Worm (Caenorhabditis elegans) whole organism, L4/young adult: ENCODE data around the gene col-140.

Experiments
- W03F9.2 ChIP-seq: fragments of 150-350 bp; optimal IDR thresholded peaks from 2 replicates; lab custom pipeline; 2014; ENCODE audit warnings: missing biosample characterization, missing genetic modification characterization
- dao-5 ChIP-seq: sonication (generic microtip); optimal IDR thresholded peaks from 2 replicates; lab custom pipeline; 2016; ENCODE audit warnings: missing genotype, missing genetic modification characterization, moderate library complexity, missing compliant biosample characterization
- him-1 ChIP-seq: sonication (generic microtip); optimal IDR thresholded peaks from 2 replicates; lab custom pipeline; 2016; ENCODE audit warnings: missing genotype, missing genetic modification reagents, missing genetic modification characterization, missing compliant biosample characterization

Gene col-140

DNA sequence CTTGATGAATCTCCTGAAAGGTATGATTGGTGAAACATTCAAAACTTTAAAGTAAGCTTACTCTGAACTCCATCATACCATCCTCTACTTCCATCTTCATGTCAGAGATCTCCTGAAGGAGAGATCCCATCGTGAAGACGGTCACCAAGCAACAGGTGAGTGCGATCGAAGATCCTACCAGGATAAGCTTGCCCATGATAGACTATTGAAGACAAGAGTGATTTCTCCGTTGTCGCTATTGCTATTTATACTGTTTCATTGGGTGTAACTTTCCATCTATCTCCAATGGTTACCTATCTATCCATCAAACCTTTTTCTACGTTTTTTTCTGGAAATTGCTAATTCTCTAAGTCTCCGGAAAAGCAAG is at the start of gene col-140:
Gene col-140 (minus strand): TSS at position 219 of the 367 bp plus-strand sequence.
- no peak for TF ChIP-seq W03F9.2 (tag; lab: Kevin White, UChicago)
- no peak for TF ChIP-seq dao-5
- no peak for TF ChIP-seq him-1 (tag; lab: Kevin White, UChicago)

DNA sequence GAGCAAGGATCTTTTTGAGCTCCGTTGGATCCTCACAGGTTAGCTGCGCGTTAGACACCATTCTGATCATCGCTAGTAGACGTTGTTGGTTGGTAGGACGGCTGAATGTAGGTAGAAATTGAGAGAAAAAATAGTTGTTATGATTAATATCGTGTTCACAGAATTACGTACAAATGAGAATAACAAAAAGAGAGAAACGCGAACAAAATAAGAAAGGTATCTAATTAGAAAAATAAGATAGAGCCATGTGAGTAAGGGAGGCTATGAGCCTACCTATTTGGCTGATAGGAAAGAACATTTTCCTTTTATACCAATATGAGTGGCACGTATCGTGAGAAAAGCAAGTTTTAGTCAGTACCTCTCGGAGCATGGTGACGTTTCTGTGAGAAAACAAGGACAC is 47.1 kb upstream of the col-140 start, which contains the start of gene C04E6.8:
Gene C04E6.8 (minus strand): TSS at position 101 of the 400 bp plus-strand sequence.
- TF ChIP-seq him-1 (tag; lab: Kevin White, UChicago) (no peak), W03F9.2 (tag; lab: Kevin White, UChicago) (no peak), dao-5 (no peak)

ce11 chrV:5882429-5882828 is 45.8 kb upstream of the col-140 start:
- TF ChIP-seq him-1 (tag; lab: Kevin White, UChicago) = no peak
- TF ChIP-seq W03F9.2 (tag; lab: Kevin White, UChicago) = no peak

ce11 chrV:5880064-5880463 is 43.4 kb upstream of the col-140 start, which contains the start of gene C02G6.3:
Gene C02G6.3 (plus strand): TSS chrV:5880364.
- TF ChIP-seq dao-5 (no peak), W03F9.2 (tag; lab: Kevin White, UChicago) (no peak), him-1 (tag; lab: Kevin White, UChicago) (no peak)

ce11 chrV:5876966-5877365 is 40.3 kb upstream of the col-140 start:
- TF ChIP-seq W03F9.2 (tag; lab: Kevin White, UChicago) (no peak), dao-5 (no peak), him-1 (tag; lab: Kevin White, UChicago) (no peak)

DNA sequence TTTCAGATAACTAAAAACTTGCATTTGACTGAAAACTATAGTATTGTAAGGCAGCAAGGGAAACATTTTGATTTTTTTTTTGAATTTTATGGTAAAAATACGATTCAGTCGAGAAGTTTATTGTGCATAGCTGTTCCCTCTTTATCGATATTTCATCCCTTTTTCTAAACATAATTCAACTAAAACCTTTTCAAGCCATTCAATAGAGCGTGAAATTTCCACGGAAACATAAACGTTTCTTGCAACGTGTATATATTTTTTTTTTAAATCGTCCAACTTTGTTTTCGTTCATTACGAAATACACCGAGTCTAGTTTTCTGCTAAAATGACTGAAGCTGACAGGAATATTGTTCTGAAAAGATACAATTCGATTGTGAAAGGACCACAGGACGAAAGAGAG is 35.1 kb upstream of the col-140 start, which contains the start of gene C02G6.2:
Gene C02G6.2 (plus strand): TSS at position 301 of the 400 bp plus-strand sequence.
- no peak for TF ChIP-seq dao-5
- no peak for TF ChIP-seq W03F9.2 (tag; lab: Kevin White, UChicago)
- no peak for TF ChIP-seq him-1 (tag; lab: Kevin White, UChicago)

ce11 chrV:5869227-5869626 is 32.6 kb upstream of the col-140 start, which contains the start of gene F26F12.4:
Gene F26F12.4 (minus strand): TSS chrV:5869327.
- TF ChIP-seq dao-5 = no peak
- no peak for TF ChIP-seq him-1 (tag; lab: Kevin White, UChicago)
- no peak for TF ChIP-seq W03F9.2 (tag; lab: Kevin White, UChicago)

ce11 chrV:5865085-5865484 is 28.5 kb upstream of the col-140 start, which contains the start of gene F26F12.5:
Gene F26F12.5 (minus strand): TSS chrV:5865185.
- TF ChIP-seq him-1 (tag; lab: Kevin White, UChicago) (no peak), W03F9.2 (tag; lab: Kevin White, UChicago) (no peak), dao-5 (no peak)

DNA sequence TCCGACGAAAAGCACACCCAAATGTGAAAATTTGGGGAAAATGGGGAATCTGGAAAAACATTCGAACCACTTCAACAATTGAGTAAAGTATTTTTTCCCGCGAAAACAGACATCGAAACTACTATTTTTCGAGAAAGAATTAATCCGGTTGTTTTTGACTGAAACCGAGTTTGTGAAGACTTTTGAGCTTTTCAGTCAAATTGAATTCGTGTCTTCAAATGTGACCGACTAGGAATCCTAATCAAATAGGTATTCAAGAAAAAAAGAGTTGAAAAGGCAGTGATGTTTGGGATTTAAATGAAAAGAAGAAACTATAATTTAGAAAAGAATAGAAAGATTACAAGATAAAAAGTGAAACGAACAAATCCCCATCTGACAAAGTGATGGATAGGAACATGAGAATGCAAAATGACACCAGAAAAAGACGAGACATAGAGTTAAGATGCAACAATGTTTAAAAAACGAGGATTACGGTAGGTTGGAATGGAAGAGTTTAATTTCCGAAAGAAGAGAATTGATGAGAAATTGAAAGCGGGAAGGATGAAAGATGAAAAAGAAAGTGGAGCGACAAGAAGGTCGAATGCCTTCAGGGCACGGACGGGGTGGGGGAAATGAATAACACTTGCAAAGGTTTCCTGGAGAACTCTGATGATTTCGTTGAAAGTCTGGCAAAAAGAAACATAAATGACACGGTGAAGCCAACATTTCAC is 26.0 kb upstream of the col-140 start, which contains the start of gene F26F12.8:
Gene F26F12.8 (minus strand): TSS at position 51 of the 710 bp plus-strand sequence.
- no peak for TF ChIP-seq him-1 (tag; lab: Kevin White, UChicago)
- TF ChIP-seq dao-5 = no peak
- no peak for TF ChIP-seq W03F9.2 (tag; lab: Kevin White, UChicago)

ce11 chrV:5852084-5852483 is 15.4 kb upstream of the col-140 start:
- TF ChIP-seq him-1 (tag; lab: Kevin White, UChicago) (no peak), W03F9.2 (tag; lab: Kevin White, UChicago) (no peak), dao-5 (no peak)

ce11 chrV:5851631-5852030 is 15.0 kb upstream of the col-140 start:
- no peak for TF ChIP-seq him-1 (tag; lab: Kevin White, UChicago)

ce11 chrV:5850671-5851070 is 14.0 kb upstream of the col-140 start:
- TF ChIP-seq him-1 (tag; lab: Kevin White, UChicago) (no peak), dao-5 (no peak), W03F9.2 (tag; lab: Kevin White, UChicago) (no peak)

DNA sequence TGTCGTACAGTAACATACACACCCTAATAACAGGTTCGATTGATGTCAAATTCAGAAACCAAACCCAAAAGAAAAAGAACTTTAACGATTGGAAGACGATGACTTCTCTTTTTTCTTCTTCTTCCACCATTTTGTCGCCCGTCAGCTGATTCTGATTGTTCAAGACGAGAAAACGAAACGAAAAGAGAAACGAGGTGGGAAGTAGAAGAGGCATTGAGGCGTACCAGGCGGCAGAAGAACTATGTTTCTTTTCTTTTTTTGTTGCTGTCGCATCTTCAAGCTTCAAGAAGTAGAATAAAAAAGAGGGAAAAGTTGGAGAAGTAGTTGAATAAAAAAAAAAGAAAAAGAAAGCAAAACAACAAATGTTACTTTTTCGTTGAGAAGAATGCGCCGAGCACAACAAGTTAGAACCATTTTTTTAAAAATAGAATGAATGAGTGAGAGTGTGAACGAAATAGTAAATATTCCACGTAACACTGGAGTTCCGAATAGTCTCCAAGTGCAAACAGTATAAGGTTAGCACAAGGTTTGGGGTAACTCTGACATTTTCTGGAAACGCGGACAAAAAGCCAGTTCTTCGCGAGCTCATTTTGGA is 11.5 kb upstream of the col-140 start:
- TF ChIP-seq dao-5 = no peak
- no peak for TF ChIP-seq W03F9.2 (tag; lab: Kevin White, UChicago)
- TF ChIP-seq him-1 (tag; lab: Kevin White, UChicago) = no peak

- TF ChIP-seq him-1 (tag; lab: Kevin White, UChicago) = no peak
- no peak for TF ChIP-seq W03F9.2 (tag; lab: Kevin White, UChicago)
- TF ChIP-seq dao-5 = no peak
These were observed 10.1 kb upstream of the col-140 start for ce11 chrV:5846729-5847128.
